Fruit fly (Drosophila melanogaster) Kc167 (cell line): ENCODE results near the gene CG32023.

ENCODE experiments used
- Myc ChIP-seq: fragments of >200 bp; optimal IDR thresholded peaks from 2 replicates; lab custom pipeline; 2017; ENCODE audit warnings: missing external identifiers
- insv ChIP-seq: fragments of >200 bp; optimal IDR thresholded peaks from 3 replicates; lab custom pipeline; 2018; ENCODE audit warnings: missing external identifiers
- psq ChIP-seq: fragments of >200 bp; optimal IDR thresholded peaks from 2 replicates; lab custom pipeline; 2017; ENCODE audit warnings: missing external identifiers
- ttk ChIP-seq: sonication (Bioruptor generic); optimal IDR thresholded peaks from 2 replicates; lab custom pipeline; 2017; ENCODE audit warnings: missing external identifiers

dm6 chr3L:8849817-8850216 is 45.8 kb upstream of the CG32023 start:
- TF ChIP-seq ttk (lab: Kevin White, UChicago) (no peak), insv (lab: Kevin White, UChicago) (no peak), Myc (no peak), psq (lab: Kevin White, UChicago) (no peak)
